Worm (Caenorhabditis elegans): ENCODE measurements around the gene ZC395.5.

ZC395.5 gene

ce11 chrIII:5277740-5278139 is 10.1 kb downstream of the ZC395.5 start, which contains the start of gene clk-1 (continued):
- no peak for TF ChIP-seq lin-1 (GFP tag; IDR thresholded peaks at IDR 0.05)
- 0 out of 2 replicates have a peak, but pooled peaks have one; percentile 12 for TF ChIP-seq Y105C5A.15 (GFP tag; IDR thresholded peaks at IDR 0.05)
- TF ChIP-seq ceh-20 (GFP tag; IDR thresholded peaks at IDR 0.05): no peak
- no peak for TF ChIP-seq daf-19 (GFP tag; conservative IDR thresholded peaks at IDR 0.05)
- TF ChIP-seq Y75B8A.6 (GFP tag; IDR thresholded peaks at IDR 0.05): no peak
- TF ChIP-seq nhr-25 (tag; optimal IDR thresholded peaks at IDR 0.05; ENCODE audit: borderline replicate concordance, insufficient read depth): no peak
- TF ChIP-seq fkh-10 (GFP tag; optimal IDR thresholded peaks at IDR 0.05): no peak
- no peak for TF ChIP-seq F10B5.3 (tag; optimal IDR thresholded peaks at IDR 0.05)
- TF ChIP-seq nhr-42 (GFP tag; IDR thresholded peaks at IDR 0.05): peak; percentile 50; the same call in 1 of the 2 replicates
- TF ChIP-seq Y5F2A.4 (GFP tag; optimal IDR thresholded peaks at IDR 0.05): no peak
- TF ChIP-seq ceh-44 (GFP tag; IDR thresholded peaks at IDR 0.05): no peak
- TF ChIP-seq unc-62 (GFP tag; optimal IDR thresholded peaks at IDR 0.05 in 1 of 2): peak in 1 of 2 experiments; percentile 24
- no peak for TF ChIP-seq unc-62 (tag; optimal IDR thresholded peaks at IDR 0.05)
- no peak for TF ChIP-seq php-3 (GFP tag; IDR thresholded peaks at IDR 0.05)

DNA sequence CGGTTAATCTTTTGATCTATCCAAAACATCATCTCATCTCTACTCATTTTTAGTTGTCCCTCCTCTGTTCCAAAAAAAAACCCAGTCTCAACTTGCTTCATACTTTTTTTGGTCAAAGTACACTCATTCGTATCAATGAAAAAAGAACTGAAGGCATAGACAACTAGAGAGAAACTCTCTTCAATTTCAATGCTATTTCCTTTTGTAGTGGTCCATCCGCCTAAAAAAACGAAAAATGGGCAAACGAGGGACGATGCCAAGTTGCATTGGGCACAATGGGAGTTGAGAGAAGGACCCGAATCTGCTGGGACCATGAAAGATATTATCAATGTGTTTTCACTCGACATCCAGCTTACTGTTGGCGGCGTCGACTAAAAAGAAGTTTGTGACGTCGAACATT is 12.6 kb downstream of the ZC395.5 start:
- TF ChIP-seq dmd-9 (GFP tag; IDR thresholded peaks at IDR 0.05): no peak
- TF ChIP-seq rbr-2 (tag; optimal IDR thresholded peaks at IDR 0.05): peak; percentile 11
- peak; percentile 12 for TF ChIP-seq mep-1 (tag; optimal IDR thresholded peaks at IDR 0.05)
- peak in 1 of 2 experiments; percentile 64 for TF ChIP-seq lsy-2 (tag; optimal IDR thresholded peaks at IDR 0.05)
- 0 out of 2 replicates have a peak, but pooled peaks have one; percentile 9 for TF ChIP-seq hmg-1.1 (GFP tag; IDR thresholded peaks at IDR 0.05)
- TF ChIP-seq snpc-1.2 (GFP tag; IDR thresholded peaks at IDR 0.05): no peak
- TF ChIP-seq T26A8.4 (GFP tag; IDR thresholded peaks at IDR 0.05): no peak
- TF ChIP-seq tra-1 (GFP tag; IDR thresholded peaks at IDR 0.05): 0 out of 2 replicates have a peak, but pooled peaks have one; percentile 29

DNA sequence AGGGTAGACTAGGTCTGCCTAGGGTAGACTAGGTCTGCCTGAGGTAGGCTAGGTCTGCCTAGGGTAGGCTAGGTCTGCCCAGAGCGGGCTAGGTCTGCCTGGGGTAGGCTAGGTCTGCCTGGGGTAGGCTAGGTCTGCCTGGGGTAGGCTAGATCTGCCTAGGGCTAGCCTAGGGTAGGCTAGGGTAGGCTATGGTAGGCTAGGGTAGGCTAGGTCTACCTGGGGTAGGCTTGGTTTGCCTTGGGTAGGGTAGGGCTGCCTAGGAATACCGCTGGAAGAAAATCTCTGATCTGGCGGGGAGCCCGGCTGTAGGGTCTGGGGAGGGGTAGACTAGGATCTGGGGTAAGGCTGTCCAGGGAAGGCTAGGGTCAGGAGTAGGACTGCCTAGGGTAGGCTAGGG is 17.8 kb downstream of the ZC395.5 start:
- no peak for TF ChIP-seq unc-130 (GFP tag; optimal IDR thresholded peaks at IDR 0.05)
- TF ChIP-seq Y105C5A.15 (GFP tag; IDR thresholded peaks at IDR 0.05): no peak
- peak; percentile 75 for TF ChIP-seq set-16 (GFP tag; IDR thresholded peaks at IDR 0.05)
- 0 out of 2 replicates have a peak, but pooled peaks have one; percentile 26 for TF ChIP-seq egl-43 (GFP tag; IDR thresholded peaks at IDR 0.05)
- no peak for TF ChIP-seq ZK546.5 (tag; optimal IDR thresholded peaks at IDR 0.05)
- no peak for TF ChIP-seq dve-1 (tag; optimal IDR thresholded peaks at IDR 0.05; ENCODE audit: insufficient read depth)

DNA sequence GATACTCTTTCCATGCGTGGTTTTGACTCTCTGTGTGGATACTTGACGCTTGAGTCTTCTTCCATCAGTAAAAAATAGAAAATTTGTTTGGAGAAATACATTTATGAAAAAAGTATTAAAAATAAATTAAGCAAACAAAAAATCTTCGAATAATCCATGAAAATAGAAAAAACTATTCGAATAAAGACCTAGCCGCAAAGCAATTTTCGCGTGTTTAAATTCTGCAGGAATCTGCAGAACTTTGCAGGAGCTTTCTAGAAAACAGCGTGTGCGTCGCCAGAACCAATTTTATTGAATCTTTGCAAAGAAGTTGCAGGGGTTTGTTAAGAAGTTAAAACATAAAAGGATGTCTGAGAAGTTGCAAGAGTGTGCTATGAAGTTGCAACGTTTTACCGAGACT is 18.6 kb downstream of the ZC395.5 start, which contains the start of gene ZC395.11:
ZC395.11 (minus strand) TSS at position 101 of the 400 bp plus-strand sequence.
- no peak for TF ChIP-seq arid-1 (GFP tag; conservative IDR thresholded peaks at IDR 0.05)
- no peak for TF ChIP-seq lin-38 (GFP tag; IDR thresholded peaks at IDR 0.05)
- no peak for TF ChIP-seq tag-97 (GFP tag; IDR thresholded peaks at IDR 0.05)
- no peak for TF ChIP-seq mxl-3 (GFP tag; optimal IDR thresholded peaks at IDR 0.05)
- TF ChIP-seq zag-1 (tag; optimal IDR thresholded peaks at IDR 0.05): no peak
- no peak for TF ChIP-seq rbr-2 (tag; optimal IDR thresholded peaks at IDR 0.05)
- TF ChIP-seq zfp-3 (GFP tag; conservative IDR thresholded peaks at IDR 0.05): no peak
- no peak for TF ChIP-seq dmd-6 (GFP tag; IDR thresholded peaks at IDR 0.05)
- TF ChIP-seq duxl-1 (tag; optimal IDR thresholded peaks at IDR 0.05; ENCODE audit: poor library complexity): no peak
- no peak for TF ChIP-seq jun-1 (tag; optimal IDR thresholded peaks at IDR 0.05)

Data from whole organism, L4 larva.